Worm (Caenorhabditis elegans) whole organism, L2 larva: Measurements from ENCODE around the gene zipt-3.
A peak's percentile ranks its signal among the peaks of the same experiment; 100 is the strongest.

Source experiments
- C34F6.9 ChIP-seq: fragments of 150-350 bp; optimal IDR thresholded peaks from 2 replicates; lab custom pipeline; 2014; ENCODE audit warnings: missing biosample characterization, missing genetic modification characterization
- F13H6.1 ChIP-seq: sonication (generic microtip); optimal IDR thresholded peaks from 2 replicates; lab custom pipeline; 2016; ENCODE audit warnings: missing genetic modification characterization, missing compliant biosample characterization
- R02D3.7 ChIP-seq: fragments of 150-350 bp; optimal IDR thresholded peaks from 2 replicates; lab custom pipeline; 2014; ENCODE audit warnings: missing biosample characterization, missing genetic modification characterization
- Y55F3AM.14 ChIP-seq: fragments of 200-800 bp; sonication (Bioruptor generic); optimal IDR thresholded peaks from 2 replicates; lab custom pipeline; 2018; ENCODE audit warnings: mild to moderate bottlenecking, missing genetic modification characterization, missing compliant biosample characterization
- ZK546.5 ChIP-seq: sonication (generic microtip); optimal IDR thresholded peaks from 2 replicates; lab custom pipeline; 2017; ENCODE audit warnings: missing biosample characterization, missing genetic modification characterization
- alr-1 ChIP-seq: fragments of 150-350 bp; optimal IDR thresholded peaks from 2 replicates; lab custom pipeline; 2014; ENCODE audit warnings: missing biosample characterization, missing genetic modification characterization
- aly-2 ChIP-seq: fragments of 150-350 bp; optimal IDR thresholded peaks from 2 replicates; lab custom pipeline; 2014; ENCODE audit warnings: missing biosample characterization, missing genetic modification characterization
- ama-1 ChIP-seq: fragments of 150-350 bp; optimal IDR thresholded peaks from 2 replicates; lab custom pipeline; 2018; ENCODE audit warnings: inconsistent platforms
- ceh-16 ChIP-seq: fragments of 150-350 bp; optimal IDR thresholded peaks from 2 replicates; lab custom pipeline; 2014; ENCODE audit warnings: missing biosample characterization, missing genetic modification characterization
- crh-2 ChIP-seq: sonication (generic microtip); optimal IDR thresholded peaks from 2 replicates; lab custom pipeline; 2017; ENCODE audit warnings: missing biosample characterization, missing genetic modification characterization
- egl-27 ChIP-seq: sonication (generic microtip); optimal IDR thresholded peaks from 3 replicates; lab custom pipeline; 2017; ENCODE audit warnings: missing biosample characterization, missing genetic modification reagents, missing genetic modification characterization
- fos-1 ChIP-seq: fragments of 150-350 bp; optimal IDR thresholded peaks from 2 replicates; lab custom pipeline; 2014; ENCODE audit warnings: missing biosample characterization, missing genetic modification characterization
- gmeb-1 ChIP-seq: fragments of 150-350 bp; optimal IDR thresholded peaks from 2 replicates; lab custom pipeline; 2014; ENCODE audit warnings: missing biosample characterization, missing genetic modification characterization
- lin-11 ChIP-seq: fragments of 150-350 bp; sonication (generic microtip); optimal IDR thresholded peaks from 2 replicates; lab custom pipeline; 2014; ENCODE audit warnings: missing biosample characterization, missing genetic modification characterization, inconsistent platforms, mixed read lengths
- lin-13 ChIP-seq: fragments of 150-350 bp; optimal IDR thresholded peaks from 2 replicates; lab custom pipeline; 2014; ENCODE audit warnings: missing biosample characterization, missing genetic modification reagents, missing genetic modification characterization
- lsy-2 ChIP-seq, 2 experiments: fragments of 150-350 bp in 1 of 2; sonication (generic microtip) in 1 of 2; optimal IDR thresholded peaks; 2 replicates each; lab custom pipeline; 2014 to 2017; ENCODE audit warnings: missing biosample characterization in 2 of 2, missing genetic modification characterization in 2 of 2
- mab-5 ChIP-seq: fragments of 150-350 bp; optimal IDR thresholded peaks from 2 replicates; lab custom pipeline; 2014; ENCODE audit warnings: missing biosample characterization, missing genetic modification characterization
- mbf-1 ChIP-seq: sonication (generic microtip); optimal IDR thresholded peaks from 2 replicates; lab custom pipeline; 2017; ENCODE audit warnings: missing biosample characterization, missing genetic modification characterization
- mdl-1 ChIP-seq, 2 experiments: fragments of 150-350 bp in 1 of 2; sonication (generic microtip) in 1 of 2; optimal IDR thresholded peaks; 2 replicates each; lab custom pipeline; 2017; ENCODE audit warnings: missing biosample characterization in 2 of 2, missing genetic modification characterization in 2 of 2
- nhr-10 ChIP-seq: sonication (generic microtip); optimal IDR thresholded peaks from 2 replicates; lab custom pipeline; 2017; ENCODE audit warnings: missing biosample characterization, missing genetic modification characterization
- nhr-11 ChIP-seq: fragments of 150-350 bp; optimal IDR thresholded peaks from 2 replicates; lab custom pipeline; 2014; ENCODE audit warnings: missing biosample characterization, missing genetic modification characterization
- nhr-12 ChIP-seq: fragments of 150-350 bp; optimal IDR thresholded peaks from 2 replicates; lab custom pipeline; 2014; ENCODE audit warnings: missing biosample characterization, missing genetic modification characterization
- nhr-129 ChIP-seq: fragments of 150-350 bp; optimal IDR thresholded peaks from 2 replicates; lab custom pipeline; 2014; ENCODE audit warnings: missing biosample characterization, missing genetic modification characterization
- nhr-21 ChIP-seq: fragments of 150-350 bp; optimal IDR thresholded peaks from 2 replicates; lab custom pipeline; 2014; ENCODE audit warnings: missing biosample characterization, missing genetic modification characterization
- nhr-23 ChIP-seq: fragments of 150-350 bp; optimal IDR thresholded peaks from 2 replicates; lab custom pipeline; 2014; ENCODE audit warnings: missing biosample characterization, missing genetic modification reagents, missing genetic modification characterization
- nhr-237 ChIP-seq: fragments of 150-350 bp; optimal IDR thresholded peaks from 2 replicates; lab custom pipeline; 2014; ENCODE audit warnings: missing biosample characterization, missing genetic modification characterization
- nhr-25 ChIP-seq: fragments of 150-350 bp; sonication (generic microtip); optimal IDR thresholded peaks from 3 replicates; lab custom pipeline; 2014; ENCODE audit warnings: missing biosample characterization, missing genetic modification characterization
- nhr-6 ChIP-seq: fragments of 150-350 bp; optimal IDR thresholded peaks from 2 replicates; lab custom pipeline; 2014; ENCODE audit warnings: missing biosample characterization, missing genetic modification characterization
- nhr-77 ChIP-seq: fragments of 150-350 bp; optimal IDR thresholded peaks from 2 replicates; lab custom pipeline; 2014; ENCODE audit warnings: missing biosample characterization, missing genetic modification characterization
- sem-4 ChIP-seq: fragments of 150-350 bp; optimal IDR thresholded peaks from 2 replicates; lab custom pipeline; 2014; ENCODE audit warnings: missing biosample characterization, missing genetic modification reagents, missing genetic modification characterization
- skn-1 ChIP-seq: sonication (generic microtip); optimal IDR thresholded peaks from 2 replicates; lab custom pipeline; 2017; ENCODE audit warnings: missing biosample characterization, missing genetic modification characterization
- sma-3 ChIP-seq: sonication (generic microtip); optimal IDR thresholded peaks from 2 replicates; lab custom pipeline; 2016; ENCODE audit warnings: missing genetic modification reagents, missing genetic modification characterization, missing compliant biosample characterization
- sma-9 ChIP-seq, 2 experiments: fragments of 150-350 bp in 1 of 2; sonication (generic microtip) in 1 of 2; optimal IDR thresholded peaks; 2 replicates each; lab custom pipeline; 2014 to 2016; ENCODE audit warnings: missing genetic modification characterization in 2 of 2, mild to moderate bottlenecking in 1 of 2, missing biosample characterization in 1 of 2, missing compliant biosample characterization in 1 of 2, missing genetic modification reagents in 1 of 2, moderate library complexity in 1 of 2
- snpc-4 ChIP-seq: fragments of 150-350 bp; optimal IDR thresholded peaks from 2 replicates; lab custom pipeline; 2014; ENCODE audit warnings: missing biosample characterization, missing genetic modification characterization
- unc-62 ChIP-seq: fragments of 150-350 bp; optimal IDR thresholded peaks from 2 replicates; lab custom pipeline; 2014; ENCODE audit warnings: missing biosample characterization, missing genetic modification reagents, missing genetic modification characterization
- zag-1 ChIP-seq: fragments of 150-350 bp; optimal IDR thresholded peaks from 2 replicates; lab custom pipeline; 2014; ENCODE audit warnings: missing biosample characterization, missing genetic modification characterization
- ztf-11 ChIP-seq: sonication (generic microtip); optimal IDR thresholded peaks from 2 replicates; lab custom pipeline; 2017; ENCODE audit warnings: missing biosample characterization, missing genetic modification characterization
- ztf-4 ChIP-seq: fragments of 150-350 bp; optimal IDR thresholded peaks from 2 replicates; lab custom pipeline; 2014; ENCODE audit warnings: missing biosample characterization, missing genetic modification characterization

Gene zipt-3

ce11 chrII:5698869-5699268, 19.1 kb upstream of the zipt-3 start, which contains the start of the genes C25H3.10 and C25H3.1:
Gene C25H3.10 (minus strand): TSS chrII:5698969.
Gene C25H3.1 (plus strand): TSS chrII:5699071.
- TF ChIP-seq snpc-4 (peak; percentile 6), nhr-6 (tag; lab: Kevin White, UChicago) (no peak)

ce11 chrII:5701485-5701884, 16.4 kb upstream of the zipt-3 start:
- TF ChIP-seq nhr-11 = no peak
- peak; percentile 77 for TF ChIP-seq crh-2 (tag; lab: Kevin White, UChicago)
- TF ChIP-seq C34F6.9 (tag; lab: Kevin White, UChicago) = peak; percentile 42
- TF ChIP-seq R02D3.7 (tag; lab: Kevin White, UChicago) = no peak
- TF ChIP-seq lsy-2 (tag; optimal IDR thresholded peaks at IDR 0.05; lab: Kevin White, UChicago) = peak; percentile 57 to 72
- TF ChIP-seq gmeb-1 (tag; lab: Kevin White, UChicago) = peak; percentile 69
- TF ChIP-seq lin-13 (GFP tag; lab: Kevin White, UChicago) = peak; percentile 42
- peak; percentile 34 for TF ChIP-seq nhr-25
- no peak for TF ChIP-seq nhr-237
- peak; percentile 81 for TF ChIP-seq sma-3 (GFP tag; lab: Kevin White, UChicago)
- TF ChIP-seq nhr-12 (tag; lab: Kevin White, UChicago) = no peak
- peak; percentile 74 for TF ChIP-seq fos-1 (tag; lab: Kevin White, UChicago)
- TF ChIP-seq nhr-21 (tag; lab: Kevin White, UChicago) = peak; percentile 82
- TF ChIP-seq ztf-11 (tag; lab: Kevin White, UChicago) = no peak
- no peak for TF ChIP-seq alr-1
- TF ChIP-seq snpc-4 = peak; percentile 98
- no peak for TF ChIP-seq Y55F3AM.14 (GFP tag; lab: Kevin White, UChicago)
- TF ChIP-seq ceh-16 (tag; lab: Kevin White, UChicago) = no peak
- TF ChIP-seq ama-1 (lab: Kevin White, UChicago) = peak; percentile 91
- peak; percentile 66 to 77 for TF ChIP-seq mdl-1 (tag; optimal IDR thresholded peaks at IDR 0.05; lab: Kevin White, UChicago)
- TF ChIP-seq ZK546.5 = no peak
- TF ChIP-seq nhr-129 (tag; lab: Kevin White, UChicago) = peak; percentile 70
- peak; percentile 5 for TF ChIP-seq egl-27 (tag; lab: Kevin White, UChicago)
- no peak for TF ChIP-seq skn-1 (tag; lab: Kevin White, UChicago)
- peak; percentile 44 for TF ChIP-seq mab-5 (tag; lab: Kevin White, UChicago)
- no peak for TF ChIP-seq nhr-23 (tag; lab: Kevin White, UChicago)
- TF ChIP-seq sma-9 (GFP tag; optimal IDR thresholded peaks at IDR 0.05; lab: Kevin White, UChicago) = peak; percentile 88
- TF ChIP-seq sma-9 (tag; optimal IDR thresholded peaks at IDR 0.05; lab: Kevin White, UChicago) = no peak
- no peak for TF ChIP-seq nhr-10
- TF ChIP-seq aly-2 (tag; lab: Kevin White, UChicago) = no peak
- TF ChIP-seq F13H6.1 (tag; lab: Kevin White, UChicago) = peak; percentile 60
- no peak for TF ChIP-seq lin-11 (tag; lab: Kevin White, UChicago)

- TF ChIP-seq nhr-77 (tag; lab: Kevin White, UChicago) = no peak
- no peak for TF ChIP-seq nhr-23 (tag; lab: Kevin White, UChicago)
- TF ChIP-seq ztf-4 = no peak
- peak; percentile 39 for TF ChIP-seq nhr-25
Observed at ce11 chrII:5702611-5703192, 15.2 kb upstream of the zipt-3 start.

ce11 chrII:5704479-5704878, 13.5 kb upstream of the zipt-3 start:
- TF ChIP-seq nhr-23 (tag; lab: Kevin White, UChicago) (no peak), sem-4 (peak; percentile 34)

- TF ChIP-seq snpc-4 = no peak
- no peak for TF ChIP-seq skn-1 (tag; lab: Kevin White, UChicago)
- TF ChIP-seq Y55F3AM.14 (GFP tag; lab: Kevin White, UChicago) = no peak
- no peak for TF ChIP-seq ceh-16 (tag; lab: Kevin White, UChicago)
- TF ChIP-seq nhr-6 (tag; lab: Kevin White, UChicago) = no peak
- TF ChIP-seq nhr-10 = no peak
- TF ChIP-seq zag-1 (tag; lab: Kevin White, UChicago) = no peak
- TF ChIP-seq mbf-1 (tag; lab: Kevin White, UChicago) = no peak
- TF ChIP-seq nhr-23 (tag; lab: Kevin White, UChicago) = no peak
- TF ChIP-seq gmeb-1 (tag; lab: Kevin White, UChicago) = no peak
- TF ChIP-seq nhr-237 = no peak
- no peak for TF ChIP-seq ztf-4
- TF ChIP-seq unc-62 = no peak
Observed at ce11 chrII:5707532-5707931, 10.4 kb upstream of the zipt-3 start, which contains the start of gene osta-2. Gene osta-2 (plus strand): TSS chrII:5707691.
